Worm (Caenorhabditis elegans) whole organism, young adult: ENCODE data around the gene Y26E6A.3.

ENCODE experiments used
- B0261.1 ChIP-seq: sonication (generic microtip); optimal IDR thresholded peaks from 2 replicates; lab custom pipeline; 2016; ENCODE audit warnings: mild to moderate bottlenecking, missing genetic modification characterization, moderate library complexity, missing compliant biosample characterization
- F10E7.11 ChIP-seq: sonication (generic microtip); optimal IDR thresholded peaks from 2 replicates; lab custom pipeline; 2017; ENCODE audit warnings: mild to moderate bottlenecking, missing genetic modification characterization, moderate library complexity, missing compliant biosample characterization
- F39B2.1 ChIP-seq: fragments of 200-800 bp; sonication (Bioruptor generic); IDR thresholded peaks from 2 replicates; pipeline ENCODE4 v1.3.6; 2022; ENCODE audit warnings: missing genetic modification reagents, missing genetic modification characterization, missing compliant biosample characterization
- K11D2.4 ChIP-seq: fragments of 200-800 bp; sonication (Bioruptor generic); IDR thresholded peaks from 2 replicates; pipeline ENCODE4 v1.3.6; 2022; ENCODE audit warnings: missing genetic modification reagents, missing genetic modification characterization, missing compliant biosample characterization
- K12H6.12 ChIP-seq: fragments of 200-800 bp; sonication (Bioruptor generic); optimal IDR thresholded peaks from 2 replicates; lab custom pipeline; 2018; ENCODE audit warnings: mild to moderate bottlenecking, missing genetic modification characterization, missing compliant biosample characterization
- T07F8.4 ChIP-seq: sonication (generic microtip); optimal IDR thresholded peaks from 2 replicates; lab custom pipeline; 2016; ENCODE audit warnings: mild to moderate bottlenecking, missing genetic modification characterization, moderate library complexity, missing compliant biosample characterization
- akir-1 ChIP-seq: fragments of 200-800 bp; sonication (Bioruptor generic); optimal IDR thresholded peaks from 2 replicates; lab custom pipeline; 2018; ENCODE audit warnings: mild to moderate bottlenecking, missing genetic modification characterization, moderate library complexity, missing compliant biosample characterization
- ama-1 ChIP-seq, 3 experiments: fragments of 150-350 bp in 1 of 3; sonication (generic microtip) in 2 of 3; optimal IDR thresholded peaks; 2 replicates each; lab custom pipeline; 2014 to 2018; ENCODE audit warnings: missing biosample characterization in 2 of 3, missing genetic modification characterization in 2 of 3, missing genetic modification reagents in 2 of 3
- aptf-3 ChIP-seq: fragments of 200-800 bp; sonication (Bioruptor generic); IDR thresholded peaks from 2 replicates; pipeline ENCODE4 v1.3.6; 2022; ENCODE audit warnings: missing genetic modification characterization, missing compliant biosample characterization
- bed-1 ChIP-seq: fragments of 200-800 bp; sonication (Bioruptor generic); IDR thresholded peaks from 2 replicates; pipeline ENCODE4 v1.3.6; 2022; ENCODE audit warnings: missing genetic modification reagents, missing genetic modification characterization, missing compliant biosample characterization
- ceh-27 ChIP-seq: fragments of 200-800 bp; sonication (Bioruptor generic); optimal IDR thresholded peaks from 2 replicates; lab custom pipeline; 2018; ENCODE audit warnings: mild to moderate bottlenecking, missing genetic modification characterization, moderate library complexity, missing compliant biosample characterization
- dox-1 ChIP-seq: fragments of 200-800 bp; sonication (Bioruptor generic); IDR thresholded peaks from 2 replicates; pipeline ENCODE4 v1.3.6; 2022; ENCODE audit warnings: missing genetic modification reagents, missing genetic modification characterization, missing compliant biosample characterization
- egl-44 ChIP-seq: fragments of 200-800 bp; sonication (Bioruptor generic); IDR thresholded peaks from 2 replicates; pipeline ENCODE4 v1.3.6; 2022; ENCODE audit warnings: missing genetic modification reagents, missing genetic modification characterization, missing compliant biosample characterization
- ekl-4 ChIP-seq: fragments of 200-800 bp; sonication (Bioruptor generic); IDR thresholded peaks from 2 replicates; pipeline ENCODE4 v1.3.6; 2022; ENCODE audit warnings: missing genetic modification reagents, missing genetic modification characterization, missing compliant biosample characterization
- hmg-1.2 ChIP-seq: fragments of 200-800 bp; sonication (Bioruptor generic); IDR thresholded peaks from 2 replicates; pipeline ENCODE4 v1.3.6; 2022; ENCODE audit warnings: missing genetic modification reagents, missing genetic modification characterization, missing compliant biosample characterization
- hmg-20 ChIP-seq: fragments of 200-800 bp; sonication (Bioruptor generic); IDR thresholded peaks from 2 replicates; pipeline ENCODE4 v1.3.6; 2022; ENCODE audit warnings: missing genetic modification reagents, missing genetic modification characterization, missing compliant biosample characterization
- hrde-1 ChIP-seq: sonication (generic microtip); optimal IDR thresholded peaks from 2 replicates; lab custom pipeline; 2016; ENCODE audit warnings: missing genetic modification characterization, mild to moderate bottlenecking, missing compliant biosample characterization, moderate library complexity, missing genotype, missing genetic modification reagents, borderline replicate concordance
- lin-40 ChIP-seq: sonication (generic microtip); optimal IDR thresholded peaks from 2 replicates; lab custom pipeline; 2016; ENCODE audit warnings: missing genetic modification characterization, mild to moderate bottlenecking, missing compliant biosample characterization, missing genotype, missing genetic modification reagents
- lir-1 ChIP-seq: fragments of 200-800 bp; sonication (Bioruptor generic); conservative IDR thresholded peaks from 2 replicates; pipeline ENCODE4 v1.3.6; 2022; ENCODE audit warnings: missing genetic modification reagents, missing genetic modification characterization, missing compliant biosample characterization
- madf-10 ChIP-seq: sonication (generic microtip); optimal IDR thresholded peaks from 2 replicates; lab custom pipeline; 2016; ENCODE audit warnings: mild to moderate bottlenecking, missing genetic modification characterization, missing compliant biosample characterization
- madf-6 ChIP-seq: fragments of 200-800 bp; sonication (Bioruptor generic); IDR thresholded peaks from 2 replicates; pipeline ENCODE4 v1.3.6; 2022; ENCODE audit warnings: missing genetic modification reagents, missing genetic modification characterization, missing compliant biosample characterization
- nfya-2 ChIP-seq: fragments of 200-800 bp; sonication (Bioruptor generic); IDR thresholded peaks from 2 replicates; pipeline ENCODE4 v1.3.6; 2022; ENCODE audit warnings: missing genetic modification reagents, missing genetic modification characterization, missing compliant biosample characterization
- nhr-80 ChIP-seq: sonication (generic microtip); optimal IDR thresholded peaks from 2 replicates; lab custom pipeline; 2016; ENCODE audit warnings: missing genetic modification characterization, missing compliant biosample characterization
- rpc-1 ChIP-seq, 2 experiments: fragments of 150-350 bp in 1 of 2; sonication (generic microtip) in 1 of 2; optimal IDR thresholded peaks; 2 replicates each; lab custom pipeline; 2014 to 2018; ENCODE audit warnings: missing biosample characterization in 1 of 2, missing genetic modification characterization in 1 of 2, missing genetic modification reagents in 1 of 2, missing genotype in 1 of 2
- snpc-1.1 ChIP-seq: sonication (generic microtip); optimal IDR thresholded peaks from 2 replicates; lab custom pipeline; 2017; ENCODE audit warnings: missing genetic modification characterization, mild to moderate bottlenecking, missing compliant biosample characterization, antibody characterized with exemption, moderate library complexity, missing genotype, missing genetic modification reagents; ENCODE audit not compliant: insufficient read depth
- somi-1 ChIP-seq: fragments of 200-800 bp; sonication (Bioruptor generic); optimal IDR thresholded peaks from 2 replicates; lab custom pipeline; 2018; ENCODE audit warnings: mild to moderate bottlenecking, missing genetic modification characterization, missing compliant biosample characterization
- tbp1 ChIP-seq: fragments of 200-800 bp; sonication (Bioruptor generic); optimal IDR thresholded peaks from 2 replicates; lab custom pipeline; 2018; ENCODE audit warnings: mild to moderate bottlenecking, missing genetic modification characterization, missing compliant biosample characterization
- zfh-2 ChIP-seq: fragments of 200-800 bp; sonication (Bioruptor generic); conservative IDR thresholded peaks from 2 replicates; pipeline ENCODE4 v1.3.6; 2022; ENCODE audit warnings: missing genetic modification reagents, missing genetic modification characterization, missing compliant biosample characterization
- ztf-18 ChIP-seq: sonication (generic microtip); optimal IDR thresholded peaks from 2 replicates; lab custom pipeline; 2016; ENCODE audit warnings: missing genotype, mild to moderate bottlenecking, missing genetic modification characterization, missing compliant biosample characterization
- ztf-26 ChIP-seq: sonication (generic microtip); optimal IDR thresholded peaks from 2 replicates; lab custom pipeline; 2017; ENCODE audit warnings: missing genetic modification characterization, missing compliant biosample characterization
- ztf-28 ChIP-seq: fragments of 200-800 bp; sonication (Bioruptor generic); IDR thresholded peaks from 2 replicates; pipeline ENCODE4 v1.3.6; 2022; ENCODE audit warnings: missing genetic modification reagents, missing genetic modification characterization, missing compliant biosample characterization

Y26E6A.3 gene

DNA sequence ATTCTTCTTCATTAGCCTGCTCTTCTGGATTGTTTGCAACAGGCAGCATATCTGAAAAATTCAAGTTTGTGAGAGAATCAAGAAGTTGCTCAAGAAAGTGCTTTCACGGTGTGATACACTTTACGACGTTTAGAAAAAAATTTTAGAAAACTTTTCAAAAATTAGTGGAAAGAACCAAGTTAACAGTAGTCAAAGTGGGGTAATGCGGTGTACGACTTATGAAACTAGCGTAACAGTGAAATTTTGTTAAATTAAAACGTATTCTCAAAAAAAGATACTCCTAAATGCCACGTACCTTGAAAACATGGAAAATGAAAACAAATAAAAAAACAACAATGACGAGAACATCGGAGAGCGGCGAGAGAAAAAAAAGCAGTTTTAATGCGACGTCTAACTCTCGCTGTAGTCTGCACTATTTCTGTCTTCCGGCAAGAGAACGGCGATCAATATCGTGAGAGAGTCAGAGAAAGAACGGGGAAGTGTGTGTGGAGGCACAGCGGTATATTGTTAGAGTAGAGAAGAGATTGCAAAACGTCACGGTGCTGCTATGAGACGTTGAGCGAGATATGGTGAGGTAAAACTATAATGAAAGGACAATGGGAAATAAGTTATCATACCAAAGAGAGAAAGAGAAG lies 7.5 kb upstream of the Y26E6A.3 start, which contains the start of gene ekl-5:
TSS of gene ekl-5 (minus strand) at position 51 of the 635 bp plus-strand sequence.
- TF ChIP-seq zfh-2 (GFP tag; lab: Robert Waterston, UW) (peak; percentile 52; the same call in 1 of the 2 replicates), hmg-20 (0 out of 2 replicates have a peak, but pooled peaks have one; percentile 4), tbp1 (GFP tag; lab: Kevin White, UChicago) (peak; percentile 5), ztf-28 (GFP tag; lab: Robert Waterston, UW) (no peak), nfya-2 (GFP tag; lab: Robert Waterston, UW) (no peak), T07F8.4 (tag; lab: Kevin White, UChicago) (no peak), ztf-26 (peak; percentile 18), K12H6.12 (tag; lab: Kevin White, UChicago) (peak; percentile 17), snpc-1.1 (tag; lab: Kevin White, UChicago) (no peak), nhr-80 (tag; lab: Kevin White, UChicago) (peak; percentile 57), lin-40 (tag; lab: Kevin White, UChicago) (peak; percentile 74), ceh-27 (GFP tag; lab: Kevin White, UChicago) (peak; percentile 35), hmg-1.2 (GFP tag; lab: Robert Waterston, UW) (peak; percentile 92), dox-1 (GFP tag; lab: Robert Waterston, UW) (peak; percentile 43; the same call in 1 of the 2 replicates)

DNA sequence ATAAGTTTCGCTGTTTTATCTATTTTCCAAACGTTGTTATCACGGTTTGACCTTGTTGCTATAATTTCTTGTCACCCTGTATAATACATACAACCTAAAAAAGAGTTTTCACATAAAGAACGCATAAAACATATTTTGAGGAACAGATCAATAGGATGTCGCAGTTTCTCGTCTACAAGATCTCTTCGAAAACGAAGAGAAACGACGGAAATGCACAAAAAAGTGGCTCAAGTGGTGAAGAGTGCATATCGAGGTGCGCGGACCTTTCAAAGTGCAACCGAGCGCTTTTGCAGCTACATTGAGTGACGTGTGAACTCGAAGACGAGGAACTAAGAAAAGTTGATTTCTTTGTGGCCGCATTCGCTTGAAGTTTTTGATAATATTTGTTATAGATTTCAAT lies 4.5 kb upstream of the Y26E6A.3 start, which contains the start of gene Y26E6A.2:
TSS of gene Y26E6A.2 (minus strand) at position 101 of the 400 bp plus-strand sequence.
- TF ChIP-seq hrde-1 (no peak), tbp1 (GFP tag; lab: Kevin White, UChicago) (no peak), egl-44 (GFP tag; lab: Robert Waterston, UW) (no peak), T07F8.4 (tag; lab: Kevin White, UChicago) (no peak), rpc-1 (optimal IDR thresholded peaks at IDR 0.05; lab: Kevin White, UChicago) (no peak), rpc-1 (tag; optimal IDR thresholded peaks at IDR 0.05; lab: Kevin White, UChicago) (no peak), B0261.1 (tag; lab: Kevin White, UChicago) (no peak), ama-1 (optimal IDR thresholded peaks at IDR 0.05; lab: Kevin White, UChicago) (no peak), ama-1 (GFP tag; optimal IDR thresholded peaks at IDR 0.05; lab: Kevin White, UChicago) (no peak)

DNA sequence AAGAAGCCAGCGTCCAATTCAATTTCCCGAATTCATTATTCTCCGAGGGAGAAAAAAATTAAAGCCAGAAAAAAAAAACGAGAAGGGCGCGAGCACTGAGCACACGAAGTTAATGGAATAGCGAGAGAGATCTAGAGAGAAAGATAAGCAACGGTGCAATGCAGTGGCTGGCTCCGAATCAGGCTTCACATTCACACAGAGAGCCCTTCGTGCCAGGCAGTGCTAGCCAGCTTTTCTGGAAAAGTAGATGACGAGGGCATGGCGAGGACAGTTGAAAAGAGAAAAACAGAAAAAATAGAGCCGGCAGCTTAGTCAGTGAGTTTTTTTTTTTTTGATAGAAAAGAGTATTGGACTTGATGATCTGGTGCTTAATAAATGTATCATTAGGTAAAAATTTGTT lies 3.9 kb upstream of the Y26E6A.3 start:
- TF ChIP-seq K11D2.4 (GFP tag; lab: Robert Waterston, UW) (no peak), somi-1 (no peak), aptf-3 (no peak), ceh-27 (GFP tag; lab: Kevin White, UChicago) (no peak), madf-10 (tag; lab: Kevin White, UChicago) (no peak), F39B2.1 (GFP tag; lab: Robert Waterston, UW) (no peak), madf-6 (GFP tag; lab: Robert Waterston, UW) (no peak), akir-1 (GFP tag; lab: Kevin White, UChicago) (no peak), ekl-4 (GFP tag; lab: Robert Waterston, UW) (no peak), bed-1 (GFP tag; lab: Robert Waterston, UW) (no peak), lir-1 (GFP tag; lab: Robert Waterston, UW) (no peak)

DNA sequence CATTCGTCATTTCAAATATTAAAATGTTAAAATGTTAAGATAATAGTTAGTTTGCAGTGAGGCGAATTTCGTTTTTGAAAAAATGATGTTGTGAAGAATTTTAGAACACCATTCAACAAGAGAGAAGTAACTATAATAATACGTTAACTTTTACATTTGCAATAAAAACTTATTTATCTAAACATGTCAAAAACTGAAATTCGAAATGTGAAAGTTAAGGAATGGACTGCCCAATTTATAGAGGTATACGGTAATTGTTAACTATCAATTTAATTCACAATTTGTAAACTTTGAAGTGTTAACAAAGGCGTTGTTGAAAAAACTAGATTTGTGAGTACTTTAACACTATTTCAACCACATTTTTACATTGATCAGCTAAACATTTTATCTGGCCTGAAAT lies 6.0 kb downstream of the Y26E6A.3 start:
- TF ChIP-seq ztf-18 (tag; lab: Kevin White, UChicago) (no peak), F10E7.11 (tag; lab: Kevin White, UChicago) (no peak), aptf-3 (no peak)
